Fruit fly (Drosophila melanogaster): ENCODE data around the gene ssp6.
A peak's percentile ranks its signal among the peaks of the same experiment; 100 is the strongest.

The ssp6 gene

dm6 chr3L:6124616-6125408 lies 48.3 kb downstream of the ssp6 start (continued):
- TF ChIP-seq CG3281 (GFP tag; optimal IDR thresholded peaks at IDR 0.05) (peak; percentile 84), CG7745 (tag; optimal IDR thresholded peaks at IDR 0.05) (no peak), CG11085 (GFP tag; IDR thresholded peaks at IDR 0.05) (peak; percentile 83), en (GFP tag; optimal IDR thresholded peaks at IDR 0.05) (peak; percentile 77), H2.0 (GFP tag; IDR thresholded peaks at IDR 0.05) (peak; percentile 58; the same call in 1 of the 2 replicates), CG10321 (GFP tag; IDR thresholded peaks at IDR 0.05) (peak; percentile 56; the same call in 1 of the 2 replicates), CG15696 (tag; optimal IDR thresholded peaks at IDR 0.05) (peak; percentile 35), crol (GFP tag; IDR thresholded peaks at IDR 0.05) (no peak), Lim3 (GFP tag; IDR thresholded peaks at IDR 0.05) (no peak), Fer3 (tag; optimal IDR thresholded peaks at IDR 0.05) (peak; percentile 75), D19B (GFP tag; optimal IDR thresholded peaks at IDR 0.05) (peak; percentile 57), CG12744 (GFP tag; optimal IDR thresholded peaks at IDR 0.05) (no peak), ERR (GFP tag; optimal IDR thresholded peaks at IDR 0.05) (peak; percentile 69), Lhr (GFP tag; optimal IDR thresholded peaks at IDR 0.05) (peak; percentile 68), CG11398 (GFP tag; optimal IDR thresholded peaks at IDR 0.05) (peak; percentile 55), Six4 (GFP tag; optimal IDR thresholded peaks at IDR 0.05) (peak; percentile 46), PHDP (tag; optimal IDR thresholded peaks at IDR 0.05) (peak; percentile 73), gcm2 (GFP tag; optimal IDR thresholded peaks at IDR 0.05) (no peak), stwl (tag; optimal IDR thresholded peaks at IDR 0.05) (peak; percentile 73), phol (tag; optimal IDR thresholded peaks at IDR 0.05) (peak; percentile 70), gfzf (GFP tag; optimal IDR thresholded peaks at IDR 0.05) (peak; percentile 26), Hmr (GFP tag; optimal IDR thresholded peaks at IDR 0.05) (peak; percentile 86), Rfx (GFP tag; IDR thresholded peaks at IDR 0.05) (peak; percentile 91), sens-2 (GFP tag; IDR thresholded peaks at IDR 0.05) (peak; percentile 84), nmo (GFP tag; optimal IDR thresholded peaks at IDR 0.05) (peak; percentile 29), jing (GFP tag; optimal IDR thresholded peaks at IDR 0.05) (peak; percentile 41), Bteb2 (GFP tag; optimal IDR thresholded peaks at IDR 0.05) (no peak), CG8388 (GFP tag; optimal IDR thresholded peaks at IDR 0.05) (peak; percentile 55), vnd (GFP tag; IDR thresholded peaks at IDR 0.05; ENCODE audit: partially characterized antibody) (no peak), crc (GFP tag; optimal IDR thresholded peaks at IDR 0.05) (peak; percentile 63), Xbp1 (GFP tag; optimal IDR thresholded peaks at IDR 0.05) (peak; percentile 60), CG10654 (GFP tag; optimal IDR thresholded peaks at IDR 0.05) (peak; percentile 75), CG31224 (GFP tag; IDR thresholded peaks at IDR 0.05) (peak; percentile 68), Myb (GFP tag; optimal IDR thresholded peaks at IDR 0.05) (peak; percentile 26), dan (GFP tag; IDR thresholded peaks at IDR 0.05) (no peak), tin (GFP tag; optimal IDR thresholded peaks at IDR 0.05) (peak; percentile 69), sim (GFP tag; IDR thresholded peaks at IDR 0.05) (peak; percentile 82), Optix (GFP tag; IDR thresholded peaks at IDR 0.05) (no peak), chm (GFP tag; IDR thresholded peaks at IDR 0.05) (peak; percentile 94), ac (GFP tag; optimal IDR thresholded peaks at IDR 0.05) (peak; percentile 49), ara (GFP tag; IDR thresholded peaks at IDR 0.05) (peak; percentile 83), esg (GFP tag; conservative IDR thresholded peaks at IDR 0.05) (peak; percentile 25), CG1024 (GFP tag; IDR thresholded peaks at IDR 0.05) (peak; percentile 89), pros (GFP tag; optimal IDR thresholded peaks at IDR 0.05) (no peak), CG42726 (GFP tag; IDR thresholded peaks at IDR 0.05; ENCODE audit: partially characterized antibody) (peak; percentile 42; the same call in 1 of the 2 replicates), CG10209 (GFP tag; optimal IDR thresholded peaks at IDR 0.05) (peak; percentile 73), bab2 (GFP tag; optimal IDR thresholded peaks at IDR 0.05) (peak; percentile 42), Spps (tag; optimal IDR thresholded peaks at IDR 0.05) (peak; percentile 49), Nf-YA (GFP tag; IDR thresholded peaks at IDR 0.05) (peak; percentile 83), grn (GFP tag; optimal IDR thresholded peaks at IDR 0.05) (peak; percentile 50)

Data from whole organism, embryonic.